Fruit fly (Drosophila melanogaster) whole organism, wandering third instar larva: ENCODE data around the gene Phs.
A peak's percentile ranks its signal among the peaks of the same experiment; 100 is the strongest.

ENCODE experiments used
- CG32264 ChIP-seq: fragments of 200-800 bp; sonication (Bioruptor generic); optimal IDR thresholded peaks from 2 replicates; lab custom pipeline; 2016; ENCODE audit warnings: missing biosample characterization, missing genetic modification characterization
- CG9705 ChIP-seq: fragments of 200-800 bp; sonication (Bioruptor generic); optimal IDR thresholded peaks from 2 replicates; lab custom pipeline; 2018; ENCODE audit warnings: missing biosample characterization, mild to moderate bottlenecking, missing genetic modification characterization
- CrebA ChIP-seq: fragments of 200-800 bp; sonication (Bioruptor generic); optimal IDR thresholded peaks from 2 replicates; lab custom pipeline; 2016; ENCODE audit warnings: missing biosample characterization, mild to moderate bottlenecking, missing genetic modification characterization, borderline replicate concordance
- Dfd ChIP-seq: fragments of >200 bp; optimal IDR thresholded peaks from 2 replicates; lab custom pipeline; 2017; ENCODE audit warnings: missing biosample characterization, missing genetic modification characterization
- Dif ChIP-seq: fragments of 200-275, 200-300 bp; sonication (Bioruptor generic); optimal IDR thresholded peaks from 2 replicates; lab custom pipeline; 2018; ENCODE audit warnings: missing biosample characterization, missing genetic modification characterization; ENCODE audit not compliant: partially characterized antibody
- GATAd ChIP-seq: sonication (Bioruptor generic); optimal IDR thresholded peaks from 2 replicates; lab custom pipeline; 2016; ENCODE audit warnings: missing biosample characterization, missing genetic modification characterization
- HLH106 ChIP-seq: fragments of 200-800 bp; optimal IDR thresholded peaks from 3 replicates; lab custom pipeline; 2019; ENCODE audit warnings: missing biosample characterization, mild to moderate bottlenecking, missing genetic modification characterization, moderate library complexity
- Hr78 ChIP-seq: fragments of >200 bp; optimal IDR thresholded peaks from 2 replicates; lab custom pipeline; 2017; ENCODE audit warnings: missing biosample characterization, missing genetic modification characterization
- Hr83 ChIP-seq: fragments of 200-300 bp; sonication (Bioruptor generic); optimal IDR thresholded peaks from 2 replicates; lab custom pipeline; 2016; ENCODE audit warnings: missing biosample characterization, mild to moderate bottlenecking, missing genetic modification characterization, moderate library complexity; ENCODE audit not compliant: poor library complexity, severe bottlenecking
- Jra ChIP-seq: sonication (Bioruptor generic); optimal IDR thresholded peaks from 2 replicates; lab custom pipeline; 2016; ENCODE audit warnings: missing biosample characterization, missing genetic modification characterization
- Mio ChIP-seq: sonication (Bioruptor generic); optimal IDR thresholded peaks from 2 replicates; lab custom pipeline; 2016; ENCODE audit warnings: missing biosample characterization, missing genetic modification characterization
- N ChIP-seq: fragments of >200 bp; optimal IDR thresholded peaks from 2 replicates; lab custom pipeline; 2018; ENCODE audit warnings: missing biosample characterization, missing external identifiers, missing genetic modification characterization
- OdsH ChIP-seq: fragments of 200-800 bp; sonication (Bioruptor generic); optimal IDR thresholded peaks from 2 replicates; lab custom pipeline; 2016; ENCODE audit warnings: missing biosample characterization, mild to moderate bottlenecking, missing genetic modification characterization
- Rel ChIP-seq, 2 experiments: fragments of 200-800 bp; sonication (Bioruptor generic) in 1 of 2; optimal IDR thresholded peaks; 2 replicates in 1 of 2; 3 replicates in 1 of 2; lab custom pipeline; 2016 to 2019; ENCODE audit warnings: mild to moderate bottlenecking in 2 of 2, missing biosample characterization in 2 of 2, missing genetic modification characterization in 2 of 2, moderate library complexity in 1 of 2
- Sp1 ChIP-seq: fragments of 200-800 bp; sonication (Bioruptor generic); optimal IDR thresholded peaks from 3 replicates; lab custom pipeline; 2019; ENCODE audit warnings: missing biosample characterization, mild to moderate bottlenecking, missing genetic modification characterization, moderate library complexity
- br ChIP-seq: fragments of 200-800 bp; sonication (Bioruptor generic); optimal IDR thresholded peaks from 2 replicates; lab custom pipeline; 2016; ENCODE audit warnings: missing biosample characterization, missing genetic modification characterization
- brk ChIP-seq: fragments of 200-800 bp; sonication (Bioruptor generic); optimal IDR thresholded peaks from 2 replicates; lab custom pipeline; 2016; ENCODE audit warnings: missing biosample characterization, mild to moderate bottlenecking, missing genetic modification characterization
- dl ChIP-seq, 2 experiments: fragments of 175-275, 200-275 bp in 1 of 2; fragments of 200-275 bp in 1 of 2; sonication (Bioruptor generic); optimal IDR thresholded peaks; lab custom pipeline; 2018; ENCODE audit warnings: mild to moderate bottlenecking in 2 of 2, missing biosample characterization in 2 of 2, missing genetic modification characterization in 2 of 2, moderate library complexity in 2 of 2; ENCODE audit not compliant: partially characterized antibody in 2 of 2, insufficient read depth in 1 of 2
- dmrt93B ChIP-seq: fragments of 200-800 bp; sonication (Bioruptor generic); optimal IDR thresholded peaks from 2 replicates; lab custom pipeline; 2018; ENCODE audit warnings: missing biosample characterization, mild to moderate bottlenecking, missing genetic modification characterization
- dsf ChIP-seq: sonication (Bioruptor generic); optimal IDR thresholded peaks from 2 replicates; lab custom pipeline; 2016; ENCODE audit warnings: missing biosample characterization, missing genetic modification characterization, borderline replicate concordance
- ey ChIP-seq: fragments of 200-800 bp; sonication (Bioruptor generic); optimal IDR thresholded peaks from 2 replicates; lab custom pipeline; 2016; ENCODE audit warnings: missing biosample characterization, missing genetic modification characterization
- foxo ChIP-seq, 2 experiments: fragments of 200-800 bp; sonication (Bioruptor generic); optimal IDR thresholded peaks; 2 replicates in 1 of 2; 3 replicates in 1 of 2; lab custom pipeline; 2016 to 2017; ENCODE audit warnings: missing biosample characterization in 2 of 2, missing genetic modification characterization in 2 of 2
- fru ChIP-seq: fragments of 200-800 bp; sonication (Bioruptor generic); optimal IDR thresholded peaks from 3 replicates; lab custom pipeline; 2016; ENCODE audit warnings: missing biosample characterization, mild to moderate bottlenecking, missing genetic modification characterization
- h ChIP-seq: fragments of 200-800 bp; sonication (Bioruptor generic); optimal IDR thresholded peaks from 3 replicates; lab custom pipeline; 2016; ENCODE audit warnings: missing biosample characterization, mild to moderate bottlenecking, missing genetic modification characterization
- jim ChIP-seq: fragments of 175-275, 200-325 bp; sonication (Bioruptor generic); optimal IDR thresholded peaks from 2 replicates; lab custom pipeline; 2016; ENCODE audit warnings: missing biosample characterization, mild to moderate bottlenecking, missing genetic modification characterization
- lola ChIP-seq: fragments of >200 bp; optimal IDR thresholded peaks from 2 replicates; lab custom pipeline; 2017; ENCODE audit warnings: missing biosample characterization, missing genetic modification characterization
- pan ChIP-seq: fragments of >200 bp; optimal IDR thresholded peaks from 2 replicates; lab custom pipeline; 2017
- psq ChIP-seq: fragments of 200-800 bp; sonication (Bioruptor generic); optimal IDR thresholded peaks from 3 replicates; lab custom pipeline; 2017; ENCODE audit warnings: missing biosample characterization, mild to moderate bottlenecking, missing genetic modification characterization, moderate library complexity
- rgr ChIP-seq: fragments of 200-800 bp; sonication (Bioruptor generic); optimal IDR thresholded peaks from 3 replicates; lab custom pipeline; 2016; ENCODE audit warnings: missing biosample characterization, mild to moderate bottlenecking, missing genetic modification characterization
- sage ChIP-seq: fragments of 200-800 bp; sonication (Bioruptor generic); optimal IDR thresholded peaks from 2 replicates; lab custom pipeline; 2016; ENCODE audit warnings: missing biosample characterization, mild to moderate bottlenecking, missing genetic modification characterization
- sv ChIP-seq: fragments of 200-800 bp; sonication (Bioruptor generic); optimal IDR thresholded peaks from 3 replicates; lab custom pipeline; 2016; ENCODE audit warnings: missing biosample characterization, missing genetic modification characterization
- tai ChIP-seq: sonication (Bioruptor generic); optimal IDR thresholded peaks from 2 replicates; lab custom pipeline; 2016; ENCODE audit warnings: missing biosample characterization, missing genetic modification characterization
- usp ChIP-seq: fragments of >200 bp; optimal IDR thresholded peaks from 2 replicates; lab custom pipeline; 2017; ENCODE audit warnings: missing biosample characterization, missing genetic modification characterization
- woc ChIP-seq: sonication (Bioruptor generic); optimal IDR thresholded peaks from 2 replicates; lab custom pipeline; 2016; ENCODE audit warnings: missing biosample characterization, mild to moderate bottlenecking, missing genetic modification characterization

The Phs gene

dm6 chr3L:15639978-15640377 is 20.3 kb downstream of the Phs start:
- no peak for TF ChIP-seq dsf (GFP tag; lab: Kevin White, UChicago)
- no peak for TF ChIP-seq jim (GFP tag; lab: Kevin White, UChicago)
- TF ChIP-seq Rel (GFP tag; optimal IDR thresholded peaks at IDR 0.05; lab: Kevin White, UChicago) = no peak
- TF ChIP-seq Rel (tag; optimal IDR thresholded peaks at IDR 0.05; lab: Kevin White, UChicago) = no peak
- no peak for TF ChIP-seq GATAd (GFP tag; lab: Kevin White, UChicago)
- TF ChIP-seq CG32264 (GFP tag; lab: Kevin White, UChicago) = no peak
- no peak for TF ChIP-seq br (GFP tag; lab: Kevin White, UChicago)
- TF ChIP-seq sage (GFP tag; lab: Kevin White, UChicago) = no peak
- TF ChIP-seq dmrt93B = no peak
- TF ChIP-seq woc (GFP tag; lab: Kevin White, UChicago) = no peak
- TF ChIP-seq Sp1 = no peak
- TF ChIP-seq Jra (GFP tag; lab: Kevin White, UChicago) = no peak

- TF ChIP-seq ey (GFP tag; lab: Kevin White, UChicago) = peak; percentile 11
- TF ChIP-seq CG32264 (GFP tag; lab: Kevin White, UChicago) = no peak
- no peak for TF ChIP-seq Rel (GFP tag; optimal IDR thresholded peaks at IDR 0.05; lab: Kevin White, UChicago)
- no peak for TF ChIP-seq Rel (tag; optimal IDR thresholded peaks at IDR 0.05; lab: Kevin White, UChicago)
- TF ChIP-seq Hr78 (GFP tag; lab: Kevin White, UChicago) = no peak
- no peak for TF ChIP-seq sage (GFP tag; lab: Kevin White, UChicago)
- no peak for TF ChIP-seq pan
- TF ChIP-seq lola (GFP tag; lab: Kevin White, UChicago) = no peak
- TF ChIP-seq dsf (GFP tag; lab: Kevin White, UChicago) = no peak
- TF ChIP-seq h = no peak
- TF ChIP-seq br (GFP tag; lab: Kevin White, UChicago) = peak; percentile 20
- peak; percentile 8 for TF ChIP-seq fru
- TF ChIP-seq Dfd (GFP tag; lab: Kevin White, UChicago) = no peak
- TF ChIP-seq GATAd (GFP tag; lab: Kevin White, UChicago) = no peak
- TF ChIP-seq sv (GFP tag; lab: Kevin White, UChicago) = no peak
- no peak for TF ChIP-seq dmrt93B
- peak in 1 of 2 experiments; percentile 25 for TF ChIP-seq foxo (GFP tag; optimal IDR thresholded peaks at IDR 0.05; lab: Kevin White, UChicago)
- TF ChIP-seq Dif = no peak
- TF ChIP-seq CrebA (GFP tag; lab: Kevin White, UChicago) = no peak
- no peak for TF ChIP-seq OdsH (GFP tag; lab: Kevin White, UChicago)
- no peak for TF ChIP-seq dl (GFP tag; optimal IDR thresholded peaks at IDR 0.05; lab: Kevin White, UChicago; ENCODE audit: insufficient read depth in 1 of 2, partially characterized antibody in 2 of 2)
- no peak for TF ChIP-seq tai (GFP tag; lab: Kevin White, UChicago)
- TF ChIP-seq rgr (GFP tag; lab: Kevin White, UChicago) = no peak
- no peak for TF ChIP-seq Jra (GFP tag; lab: Kevin White, UChicago)
- no peak for TF ChIP-seq CG9705 (GFP tag; lab: Kevin White, UChicago)
- TF ChIP-seq HLH106 (tag; lab: Kevin White, UChicago) = peak; percentile 23
- TF ChIP-seq brk (GFP tag; lab: Kevin White, UChicago) = no peak
- TF ChIP-seq woc (GFP tag; lab: Kevin White, UChicago) = no peak
- no peak for TF ChIP-seq usp (GFP tag; lab: Kevin White, UChicago)
- TF ChIP-seq Sp1 = peak; percentile 4
- no peak for TF ChIP-seq psq
- TF ChIP-seq Mio = no peak
- TF ChIP-seq Hr83 (GFP tag; lab: Kevin White, UChicago) = no peak
- TF ChIP-seq N (GFP tag; lab: Kevin White, UChicago) = no peak
Measured at dm6 chr3L:15641590-15642019, 21.9 kb downstream of the Phs start.

- TF ChIP-seq woc (GFP tag; lab: Kevin White, UChicago) = no peak
- TF ChIP-seq CG9705 (GFP tag; lab: Kevin White, UChicago) = no peak
- no peak for TF ChIP-seq jim (GFP tag; lab: Kevin White, UChicago)
- TF ChIP-seq pan = no peak
- no peak for TF ChIP-seq Mio
- no peak for TF ChIP-seq Sp1
Measured at dm6 chr3L:15646182-15646581, 26.5 kb downstream of the Phs start.
